Worm (Caenorhabditis elegans) whole organism, young adult: ENCODE data around the gene gpb-1.

Source experiments
- B0035.1 ChIP-seq: sonication (generic microtip); optimal IDR thresholded peaks from 2 replicates; lab custom pipeline; 2016; ENCODE audit warnings: missing genetic modification characterization, mild to moderate bottlenecking, missing compliant biosample characterization, missing genotype, missing genetic modification reagents
- B0261.1 ChIP-seq: sonication (generic microtip); optimal IDR thresholded peaks from 2 replicates; lab custom pipeline; 2016; ENCODE audit warnings: mild to moderate bottlenecking, missing genetic modification characterization, moderate library complexity, missing compliant biosample characterization
- B0336.3 ChIP-seq: fragments of 200-800 bp; sonication (Bioruptor generic); IDR thresholded peaks from 2 replicates; pipeline ENCODE4 v1.3.6; 2022; ENCODE audit warnings: missing genetic modification characterization, missing compliant biosample characterization
- C06A6.2 ChIP-seq: fragments of 200-800 bp; sonication (Bioruptor generic); conservative IDR thresholded peaks from 2 replicates; pipeline ENCODE4 v1.3.6; 2022; ENCODE audit warnings: missing genetic modification characterization, missing compliant biosample characterization
- D2030.7 ChIP-seq: fragments of 200-800 bp; sonication (Bioruptor generic); IDR thresholded peaks from 2 replicates; pipeline ENCODE4 v1.3.6; 2022; ENCODE audit warnings: missing genetic modification reagents, missing genetic modification characterization, missing compliant biosample characterization
- F10E7.11 ChIP-seq: sonication (generic microtip); optimal IDR thresholded peaks from 2 replicates; lab custom pipeline; 2017; ENCODE audit warnings: mild to moderate bottlenecking, missing genetic modification characterization, moderate library complexity, missing compliant biosample characterization
- F22D6.2 ChIP-seq: sonication (generic microtip); optimal IDR thresholded peaks from 2 replicates; lab custom pipeline; 2016; ENCODE audit warnings: mild to moderate bottlenecking, missing genetic modification characterization, missing compliant biosample characterization
- F39B2.1 ChIP-seq: fragments of 200-800 bp; sonication (Bioruptor generic); IDR thresholded peaks from 2 replicates; pipeline ENCODE4 v1.3.6; 2022; ENCODE audit warnings: missing genetic modification reagents, missing genetic modification characterization, missing compliant biosample characterization
- F57C9.4 ChIP-seq: sonication (generic microtip); optimal IDR thresholded peaks from 2 replicates; lab custom pipeline; 2017; ENCODE audit warnings: mild to moderate bottlenecking, missing genetic modification characterization, missing compliant biosample characterization
- K12H6.12 ChIP-seq: fragments of 200-800 bp; sonication (Bioruptor generic); optimal IDR thresholded peaks from 2 replicates; lab custom pipeline; 2018; ENCODE audit warnings: mild to moderate bottlenecking, missing genetic modification characterization, missing compliant biosample characterization
- T26A5.8 ChIP-seq: sonication (generic microtip); optimal IDR thresholded peaks from 2 replicates; lab custom pipeline; 2016; ENCODE audit warnings: missing genetic modification characterization, missing compliant biosample characterization
- Y67H2A.10 ChIP-seq: fragments of 200-800 bp; sonication (Bioruptor generic); conservative IDR thresholded peaks from 2 replicates; pipeline ENCODE4 v1.3.6; 2022; ENCODE audit warnings: missing genetic modification reagents, missing genetic modification characterization, missing compliant biosample characterization
- Y95B8A.8 ChIP-seq: fragments of 200-800 bp; sonication (Bioruptor generic); IDR thresholded peaks from 2 replicates; pipeline ENCODE4 v1.3.6; 2022; ENCODE audit warnings: missing genetic modification reagents, missing genetic modification characterization, missing compliant biosample characterization
- akir-1 ChIP-seq: fragments of 200-800 bp; sonication (Bioruptor generic); optimal IDR thresholded peaks from 2 replicates; lab custom pipeline; 2018; ENCODE audit warnings: mild to moderate bottlenecking, missing genetic modification characterization, moderate library complexity, missing compliant biosample characterization
- atf-7 ChIP-seq: sonication (generic microtip); optimal IDR thresholded peaks from 2 replicates; lab custom pipeline; 2017; ENCODE audit warnings: mild to moderate bottlenecking, missing genetic modification characterization, missing compliant biosample characterization
- attf-5 ChIP-seq: fragments of 200-800 bp; sonication (Bioruptor generic); optimal IDR thresholded peaks from 2 replicates; lab custom pipeline; 2018; ENCODE audit warnings: mild to moderate bottlenecking, missing genetic modification characterization, missing compliant biosample characterization
- attf-6 ChIP-seq: fragments of 200-800 bp; sonication (Bioruptor generic); IDR thresholded peaks from 2 replicates; pipeline ENCODE4 v1.3.6; 2022; ENCODE audit warnings: missing genetic modification reagents, missing genetic modification characterization, missing compliant biosample characterization
- bed-1 ChIP-seq: fragments of 200-800 bp; sonication (Bioruptor generic); IDR thresholded peaks from 2 replicates; pipeline ENCODE4 v1.3.6; 2022; ENCODE audit warnings: missing genetic modification reagents, missing genetic modification characterization, missing compliant biosample characterization
- bed-2 ChIP-seq: fragments of 200-800 bp; sonication (Bioruptor generic); IDR thresholded peaks from 2 replicates; pipeline ENCODE4 v1.3.6; 2022; ENCODE audit warnings: missing genetic modification reagents, missing genetic modification characterization, missing compliant biosample characterization
- cebp-2 ChIP-seq: fragments of 200-800 bp; sonication (Bioruptor generic); IDR thresholded peaks from 2 replicates; pipeline ENCODE4 v1.3.6; 2022; ENCODE audit warnings: missing genetic modification characterization, missing compliant biosample characterization
- ceh-100 ChIP-seq: fragments of 200-800 bp; sonication (Bioruptor generic); IDR thresholded peaks from 2 replicates; pipeline ENCODE4 v1.3.6; 2022; ENCODE audit warnings: missing genetic modification reagents, missing genetic modification characterization, missing compliant biosample characterization
- ceh-58 ChIP-seq: fragments of 200-800 bp; sonication (Bioruptor generic); IDR thresholded peaks from 2 replicates; pipeline ENCODE4 v1.3.6; 2022; ENCODE audit warnings: missing genetic modification characterization, missing compliant biosample characterization
- ceh-79 ChIP-seq: sonication (generic microtip); optimal IDR thresholded peaks from 2 replicates; lab custom pipeline; 2017; ENCODE audit warnings: mild to moderate bottlenecking, missing genetic modification characterization, missing compliant biosample characterization
- die-1 ChIP-seq: sonication (generic microtip); optimal IDR thresholded peaks from 2 replicates; lab custom pipeline; 2016; ENCODE audit warnings: missing genotype, mild to moderate bottlenecking, missing genetic modification characterization, missing compliant biosample characterization
- egl-44 ChIP-seq: fragments of 200-800 bp; sonication (Bioruptor generic); IDR thresholded peaks from 2 replicates; pipeline ENCODE4 v1.3.6; 2022; ENCODE audit warnings: missing genetic modification reagents, missing genetic modification characterization, missing compliant biosample characterization
- ekl-4 ChIP-seq: fragments of 200-800 bp; sonication (Bioruptor generic); IDR thresholded peaks from 2 replicates; pipeline ENCODE4 v1.3.6; 2022; ENCODE audit warnings: missing genetic modification reagents, missing genetic modification characterization, missing compliant biosample characterization
- ets-4 ChIP-seq: fragments of 200-800 bp; sonication (Bioruptor generic); optimal IDR thresholded peaks from 2 replicates; lab custom pipeline; 2018; ENCODE audit warnings: mild to moderate bottlenecking, missing genetic modification characterization, missing compliant biosample characterization
- him-1 ChIP-seq: sonication (generic microtip); optimal IDR thresholded peaks from 2 replicates; lab custom pipeline; 2016; ENCODE audit warnings: missing genotype, missing genetic modification reagents, missing genetic modification characterization, missing compliant biosample characterization
- hmg-1.2 ChIP-seq: fragments of 200-800 bp; sonication (Bioruptor generic); IDR thresholded peaks from 2 replicates; pipeline ENCODE4 v1.3.6; 2022; ENCODE audit warnings: missing genetic modification reagents, missing genetic modification characterization, missing compliant biosample characterization
- hmg-20 ChIP-seq: fragments of 200-800 bp; sonication (Bioruptor generic); IDR thresholded peaks from 2 replicates; pipeline ENCODE4 v1.3.6; 2022; ENCODE audit warnings: missing genetic modification reagents, missing genetic modification characterization, missing compliant biosample characterization
- lin-26 ChIP-seq: fragments of 200-800 bp; sonication (Bioruptor generic); IDR thresholded peaks from 2 replicates; pipeline ENCODE4 v1.3.6; 2022; ENCODE audit warnings: missing genetic modification reagents, missing genetic modification characterization, missing compliant biosample characterization
- lin-54 ChIP-seq: fragments of 200-800 bp; sonication (Bioruptor generic); optimal IDR thresholded peaks from 2 replicates; lab custom pipeline; 2018; ENCODE audit warnings: mild to moderate bottlenecking, missing genetic modification characterization, missing compliant biosample characterization
- madf-6 ChIP-seq: fragments of 200-800 bp; sonication (Bioruptor generic); IDR thresholded peaks from 2 replicates; pipeline ENCODE4 v1.3.6; 2022; ENCODE audit warnings: missing genetic modification reagents, missing genetic modification characterization, missing compliant biosample characterization
- mel-28 ChIP-seq: sonication (generic microtip); optimal IDR thresholded peaks from 2 replicates; lab custom pipeline; 2016; ENCODE audit warnings: borderline replicate concordance, mild to moderate bottlenecking, missing genetic modification characterization, missing compliant biosample characterization
- mes-4 ChIP-seq: sonication (generic microtip); optimal IDR thresholded peaks from 2 replicates; lab custom pipeline; 2016; ENCODE audit warnings: missing genotype, missing genetic modification characterization, missing compliant biosample characterization
- mxl-1 ChIP-seq: sonication (generic microtip); optimal IDR thresholded peaks from 2 replicates; lab custom pipeline; 2016; ENCODE audit warnings: missing genetic modification characterization, missing compliant biosample characterization
- nfyb-1 ChIP-seq: fragments of 200-800 bp; sonication (Bioruptor generic); IDR thresholded peaks from 2 replicates; pipeline ENCODE4 v1.3.6; 2022; ENCODE audit warnings: missing genetic modification reagents, missing genetic modification characterization, missing compliant biosample characterization
- rcor-1 ChIP-seq: fragments of 200-800 bp; sonication (Bioruptor generic); IDR thresholded peaks from 2 replicates; pipeline ENCODE4 v1.3.6; 2022; ENCODE audit warnings: missing genetic modification reagents, missing genetic modification characterization, missing compliant biosample characterization
- repo-1 ChIP-seq: sonication (generic microtip); optimal IDR thresholded peaks from 2 replicates; lab custom pipeline; 2017; ENCODE audit warnings: mild to moderate bottlenecking, missing genetic modification characterization, missing compliant biosample characterization
- rpc-1 ChIP-seq, 2 experiments: fragments of 150-350 bp in 1 of 2; sonication (generic microtip) in 1 of 2; optimal IDR thresholded peaks; 2 replicates each; lab custom pipeline; 2014 to 2018; ENCODE audit warnings: missing biosample characterization in 1 of 2, missing genetic modification characterization in 1 of 2, missing genetic modification reagents in 1 of 2, missing genotype in 1 of 2
- snpc-1.1 ChIP-seq: sonication (generic microtip); optimal IDR thresholded peaks from 2 replicates; lab custom pipeline; 2017; ENCODE audit warnings: missing genetic modification characterization, mild to moderate bottlenecking, missing compliant biosample characterization, antibody characterized with exemption, moderate library complexity, missing genotype, missing genetic modification reagents; ENCODE audit not compliant: insufficient read depth
- tbp1 ChIP-seq: fragments of 200-800 bp; sonication (Bioruptor generic); optimal IDR thresholded peaks from 2 replicates; lab custom pipeline; 2018; ENCODE audit warnings: mild to moderate bottlenecking, missing genetic modification characterization, missing compliant biosample characterization
- unc-62 ChIP-seq: fragments of 150-350 bp; optimal IDR thresholded peaks from 2 replicates; lab custom pipeline; 2014; ENCODE audit warnings: missing biosample characterization, missing genetic modification reagents, missing genetic modification characterization
- xnd-1 ChIP-seq: sonication (generic microtip); optimal IDR thresholded peaks from 2 replicates; lab custom pipeline; 2016; ENCODE audit warnings: missing genotype, missing genetic modification reagents, missing genetic modification characterization, missing compliant biosample characterization
- zfh-2 ChIP-seq: fragments of 200-800 bp; sonication (Bioruptor generic); conservative IDR thresholded peaks from 2 replicates; pipeline ENCODE4 v1.3.6; 2022; ENCODE audit warnings: missing genetic modification reagents, missing genetic modification characterization, missing compliant biosample characterization
- ztf-26 ChIP-seq: sonication (generic microtip); optimal IDR thresholded peaks from 2 replicates; lab custom pipeline; 2017; ENCODE audit warnings: missing genetic modification characterization, missing compliant biosample characterization
- ztf-28 ChIP-seq: fragments of 200-800 bp; sonication (Bioruptor generic); IDR thresholded peaks from 2 replicates; pipeline ENCODE4 v1.3.6; 2022; ENCODE audit warnings: missing genetic modification reagents, missing genetic modification characterization, missing compliant biosample characterization
- ztf-3 ChIP-seq: fragments of 200-800 bp; sonication (Bioruptor generic); optimal IDR thresholded peaks from 2 replicates; lab custom pipeline; 2018; ENCODE audit warnings: mild to moderate bottlenecking, missing genetic modification characterization, missing compliant biosample characterization

gpb-1 gene

DNA sequence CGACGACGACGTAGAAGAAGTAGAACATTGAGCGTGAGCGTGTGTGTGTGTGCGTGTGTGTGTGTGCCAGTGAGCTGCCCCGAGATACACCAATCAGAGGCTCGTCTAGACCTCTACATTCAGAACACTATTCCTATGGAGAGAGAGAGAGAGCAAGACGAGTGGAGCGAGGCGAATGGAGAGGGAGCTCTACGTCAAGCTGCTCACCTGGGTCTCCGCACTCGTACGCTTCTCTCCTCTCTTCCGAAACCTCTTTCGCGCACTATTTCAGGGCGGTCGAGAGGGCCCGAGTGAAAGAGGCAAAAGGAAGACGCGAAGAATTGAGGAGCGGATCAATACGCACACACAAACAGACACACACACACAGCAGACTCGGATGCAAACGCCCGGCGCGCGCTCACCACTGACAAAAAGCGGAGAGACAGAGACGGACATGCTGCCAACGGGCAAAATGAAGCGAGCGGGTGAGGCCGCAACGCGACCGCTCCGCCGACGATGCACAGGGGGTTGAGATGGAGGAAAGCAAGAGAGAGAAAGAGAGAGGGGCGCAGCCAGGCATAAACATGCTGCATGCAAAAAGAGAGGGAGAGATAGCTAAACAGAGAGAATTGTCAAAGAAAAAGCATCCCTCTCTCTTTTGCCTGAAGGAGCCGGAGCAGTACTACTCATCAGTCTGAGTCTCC is 1.2 kb upstream of the gpb-1 start (continued):
- TF ChIP-seq ztf-28 (GFP tag; lab: Robert Waterston, UW) (no peak), die-1 (tag; lab: Kevin White, UChicago) (peak; percentile 60), tbp1 (GFP tag; lab: Kevin White, UChicago) (peak; percentile 32), nfyb-1 (GFP tag; lab: Robert Waterston, UW) (peak; percentile 81; the same call in 1 of the 2 replicates), T26A5.8 (no peak), hmg-1.2 (GFP tag; lab: Robert Waterston, UW) (peak; percentile 85), K12H6.12 (tag; lab: Kevin White, UChicago) (peak; percentile 87), akir-1 (peak; percentile 63), F39B2.1 (GFP tag; lab: Robert Waterston, UW) (no peak), cebp-2 (GFP tag; lab: Robert Waterston, UW) (no peak), rpc-1 (optimal IDR thresholded peaks at IDR 0.05; lab: Kevin White, UChicago) (no peak), rpc-1 (tag; optimal IDR thresholded peaks at IDR 0.05; lab: Kevin White, UChicago) (no peak), ekl-4 (GFP tag; lab: Robert Waterston, UW) (0 out of 2 replicates have a peak, but pooled peaks have one; percentile 57), ztf-3 (GFP tag; lab: Kevin White, UChicago) (no peak), ceh-58 (GFP tag; lab: Robert Waterston, UW) (no peak), B0261.1 (tag; lab: Kevin White, UChicago) (no peak), attf-5 (GFP tag; lab: Kevin White, UChicago) (peak; percentile 89), bed-2 (GFP tag; lab: Robert Waterston, UW) (peak; percentile 49; the same call in 1 of the 2 replicates), egl-44 (GFP tag; lab: Robert Waterston, UW) (no peak), D2030.7 (GFP tag; lab: Robert Waterston, UW) (no peak), atf-7 (peak; percentile 75), hmg-20 (no peak), Y95B8A.8 (no peak), rcor-1 (GFP tag; lab: Robert Waterston, UW) (0 out of 2 replicates have a peak, but pooled peaks have one; percentile 8), ets-4 (GFP tag; lab: Kevin White, UChicago) (no peak), him-1 (tag; lab: Kevin White, UChicago) (no peak), ceh-100 (0 out of 2 replicates have a peak, but pooled peaks have one; percentile 24), mel-28 (tag; lab: Kevin White, UChicago) (no peak), ztf-26 (tag; lab: Kevin White, UChicago) (peak; percentile 2), ceh-79 (no peak), F57C9.4 (tag; lab: Kevin White, UChicago) (no peak), lin-26 (GFP tag; lab: Robert Waterston, UW) (0 out of 2 replicates have a peak, but pooled peaks have one; percentile 61), B0035.1 (peak; percentile 38), xnd-1 (tag; lab: Kevin White, UChicago) (no peak), F22D6.2 (tag; lab: Kevin White, UChicago) (no peak), unc-62 (GFP tag; lab: Kevin White, UChicago) (no peak), zfh-2 (GFP tag; lab: Robert Waterston, UW) (peak; percentile 99), mxl-1 (tag; lab: Kevin White, UChicago) (no peak), Y67H2A.10 (GFP tag; lab: Robert Waterston, UW) (no peak), lin-54 (peak; percentile 26), repo-1 (tag; lab: Kevin White, UChicago) (peak; percentile 70), B0336.3 (GFP tag; lab: Robert Waterston, UW) (peak; percentile 91), C06A6.2 (GFP tag; lab: Robert Waterston, UW) (peak; percentile 55; the same call in 1 of the 2 replicates), madf-6 (GFP tag; lab: Robert Waterston, UW) (no peak), snpc-1.1 (no peak), F10E7.11 (tag; lab: Kevin White, UChicago) (peak; percentile 51), attf-6 (GFP tag; lab: Robert Waterston, UW) (no peak), mes-4 (tag; lab: Kevin White, UChicago) (no peak), bed-1 (GFP tag; lab: Robert Waterston, UW) (no peak)
